Worm (Caenorhabditis elegans) whole organism, young adult: ENCODE results near the gene W02B8.1.

Experiments used
- madf-10 ChIP-seq: sonication (generic microtip); optimal IDR thresholded peaks from 2 replicates; lab custom pipeline; 2016; ENCODE audit warnings: mild to moderate bottlenecking, missing genetic modification characterization, missing compliant biosample characterization
- snpc-1.1 ChIP-seq: sonication (generic microtip); optimal IDR thresholded peaks from 2 replicates; lab custom pipeline; 2017; ENCODE audit warnings: missing genetic modification characterization, mild to moderate bottlenecking, missing compliant biosample characterization, antibody characterized with exemption, moderate library complexity, missing genotype, missing genetic modification reagents; ENCODE audit not compliant: insufficient read depth

ce11 chrII:13888278-13888677 lies 13.6 kb downstream of the W02B8.1 start, which contains the start of gene mcd-1:
- TF ChIP-seq madf-10 (tag; lab: Kevin White, UChicago) (no peak), snpc-1.1 (no peak)
